In genomic region chrIII:2841856-2842373, ce11 we compare ENCODE assay signal across 5 worm cellular contexts.
A peak's percentile ranks its signal among the peaks of the same experiment; 100 is the strongest.
TF ChIP-seq lines count a peak whose summit lies in the region.

TSS of gene H34I24.2 (plus strand) at chrIII:2842044.

TF ChIP-seq in whole organism, L1 larva, 84 proteins besides CTCF, POLR2A, EP300 and RAD21:
- TF ChIP-seq mef-2 (tag; optimal IDR thresholded peaks at IDR 0.05; lab: Kevin White, UChicago) (no peak), elt-2 (tag; optimal IDR thresholded peaks at IDR 0.05; lab: Kevin White, UChicago) (peak; percentile 23)
TF ChIP-seq in whole organism, L1 larva: peak in this region for 1.

TF ChIP-seq in whole organism, L2 larva, 48 proteins besides CTCF, POLR2A, EP300 and RAD21:
- TF ChIP-seq fos-1 (tag; optimal IDR thresholded peaks at IDR 0.05; lab: Kevin White, UChicago) (peak; percentile 20), lin-11 (tag; optimal IDR thresholded peaks at IDR 0.05; lab: Kevin White, UChicago) (no peak), crh-2 (tag; optimal IDR thresholded peaks at IDR 0.05; lab: Kevin White, UChicago) (no peak), egl-27 (tag; optimal IDR thresholded peaks at IDR 0.05; lab: Kevin White, UChicago) (no peak)

TF ChIP-seq in whole organism, L3 larva, 47 proteins besides CTCF, POLR2A, EP300 and RAD21:
- TF ChIP-seq ZK546.5 (tag; optimal IDR thresholded peaks at IDR 0.05; lab: Kevin White, UChicago) (no peak), elt-2 (tag; optimal IDR thresholded peaks at IDR 0.05; lab: Kevin White, UChicago) (peak; percentile 66)

TF ChIP-seq in whole organism, L4 larva, 104 proteins besides CTCF, POLR2A, EP300 and RAD21:
- no peak; the same call in 1 of the 2 replicates for TF ChIP-seq dmd-6 (GFP tag; IDR thresholded peaks at IDR 0.05; lab: Robert Waterston, UW)
- no peak for TF ChIP-seq dmd-8 (GFP tag; IDR thresholded peaks at IDR 0.05; lab: Robert Waterston, UW)
- no peak for TF ChIP-seq dmd-9 (GFP tag; IDR thresholded peaks at IDR 0.05; lab: Robert Waterston, UW)
- no peak for TF ChIP-seq zip-2 (tag; optimal IDR thresholded peaks at IDR 0.05; lab: Kevin White, UChicago)
- 0 out of 2 replicates have a peak, but pooled peaks have one; percentile 14 for TF ChIP-seq php-3 (GFP tag; IDR thresholded peaks at IDR 0.05; lab: Robert Waterston, UW)
- TF ChIP-seq unc-62 (GFP tag; optimal IDR thresholded peaks at IDR 0.05 in 1 of 2; lab: Kevin White, UChicago) = peak in 1 of 2 experiments; percentile 66
- no peak for TF ChIP-seq unc-62 (tag; optimal IDR thresholded peaks at IDR 0.05; lab: Kevin White, UChicago)
- no peak for TF ChIP-seq saeg-2 (GFP tag; IDR thresholded peaks at IDR 0.05; lab: Robert Waterston, UW)
- TF ChIP-seq attf-4 (tag; optimal IDR thresholded peaks at IDR 0.05; lab: Kevin White, UChicago) = no peak
- peak; percentile 5 for TF ChIP-seq hlh-11 (tag; optimal IDR thresholded peaks at IDR 0.05; lab: Kevin White, UChicago)
- TF ChIP-seq nhr-48 (tag; optimal IDR thresholded peaks at IDR 0.05; lab: Kevin White, UChicago) = no peak
- peak; percentile 63 for TF ChIP-seq aha-1 (tag; lab: Kevin White, UChicago)
- no peak for TF ChIP-seq vab-7 (GFP tag; IDR thresholded peaks at IDR 0.05; lab: Robert Waterston, UW)
- TF ChIP-seq nhr-28 (tag; optimal IDR thresholded peaks at IDR 0.05; lab: Kevin White, UChicago) = peak; percentile 21
- peak; percentile 46; the same call in 1 of the 2 replicates for TF ChIP-seq ceh-20 (GFP tag; IDR thresholded peaks at IDR 0.05; lab: Robert Waterston, UW)
- TF ChIP-seq ceh-82 (tag; optimal IDR thresholded peaks at IDR 0.05; lab: Kevin White, UChicago) = no peak
- TF ChIP-seq snpc-4 (tag; optimal IDR thresholded peaks at IDR 0.05; lab: Kevin White, UChicago) = no peak
- TF ChIP-seq pha-4 (GFP tag; IDR thresholded peaks at IDR 0.05; lab: Robert Waterston, UW) = no peak
- no peak for TF ChIP-seq pha-4 (tag; optimal IDR thresholded peaks at IDR 0.05; lab: Kevin White, UChicago)
- TF ChIP-seq Y75B8A.6 (GFP tag; IDR thresholded peaks at IDR 0.05; lab: Robert Waterston, UW) = no peak
- peak; percentile 92 for TF ChIP-seq pqm-1 (tag; optimal IDR thresholded peaks at IDR 0.05; lab: Kevin White, UChicago)
- no peak for TF ChIP-seq ama-1 (optimal IDR thresholded peaks at IDR 0.05; lab: Kevin White, UChicago)

TF ChIP-seq in whole organism, young adult, 124 proteins besides CTCF, POLR2A, EP300 and RAD21:
- no peak for TF ChIP-seq ceh-79 (tag; optimal IDR thresholded peaks at IDR 0.05; lab: Kevin White, UChicago)
- peak; percentile 55 for TF ChIP-seq nhr-80 (tag; optimal IDR thresholded peaks at IDR 0.05; lab: Kevin White, UChicago)
- peak; percentile 1 for TF ChIP-seq ets-4 (GFP tag; optimal IDR thresholded peaks at IDR 0.05; lab: Kevin White, UChicago)
TF ChIP-seq in whole organism, young adult: peak in this region for 2.
